Fruit fly (Drosophila melanogaster): Measurements from ENCODE around the gene Eip75B.

- TF ChIP-seq CG8478 (optimal IDR thresholded peaks at IDR 0.05) (no peak), CTCF (optimal IDR thresholded peaks at IDR 0.05) (no peak)
Observed at dm6 chr3L:18042433-18042832, 22.1 kb downstream of the Eip75B start, which contains the start of gene CG42393.
